Worm (Caenorhabditis elegans): Measurements from ENCODE around the gene clec-130.

clec-130 gene

DNA sequence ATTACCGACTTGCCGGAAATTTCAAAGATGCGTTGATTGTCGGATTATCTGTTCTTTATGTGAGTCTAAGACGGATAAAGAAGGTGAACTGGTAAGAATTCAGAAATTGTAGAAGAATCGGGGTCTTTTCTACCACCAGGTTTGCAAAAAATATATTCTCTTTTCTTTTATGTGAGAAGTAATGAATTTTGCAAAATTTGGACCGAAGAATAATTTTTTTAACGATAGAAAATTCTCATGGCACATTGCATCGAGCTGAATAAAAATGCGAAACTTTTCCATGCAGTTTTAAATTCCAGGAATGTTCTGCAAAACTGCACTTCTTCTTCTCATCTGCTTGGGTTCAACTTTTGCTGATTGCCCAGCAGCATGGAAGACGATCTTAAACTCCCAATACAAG, at the start of gene clec-130:
clec-130 (plus strand) TSS at position 301 of the 400 bp plus-strand sequence.
- TF ChIP-seq lsl-1 (GFP tag; optimal IDR thresholded peaks at IDR 0.05) (no peak), madf-10 (tag; optimal IDR thresholded peaks at IDR 0.05) (no peak), B0035.1 (tag; optimal IDR thresholded peaks at IDR 0.05) (no peak), ama-1 (optimal IDR thresholded peaks at IDR 0.05) (no peak), ama-1 (GFP tag; optimal IDR thresholded peaks at IDR 0.05) (no peak), unc-130 (GFP tag; optimal IDR thresholded peaks at IDR 0.05) (no peak)

DNA sequence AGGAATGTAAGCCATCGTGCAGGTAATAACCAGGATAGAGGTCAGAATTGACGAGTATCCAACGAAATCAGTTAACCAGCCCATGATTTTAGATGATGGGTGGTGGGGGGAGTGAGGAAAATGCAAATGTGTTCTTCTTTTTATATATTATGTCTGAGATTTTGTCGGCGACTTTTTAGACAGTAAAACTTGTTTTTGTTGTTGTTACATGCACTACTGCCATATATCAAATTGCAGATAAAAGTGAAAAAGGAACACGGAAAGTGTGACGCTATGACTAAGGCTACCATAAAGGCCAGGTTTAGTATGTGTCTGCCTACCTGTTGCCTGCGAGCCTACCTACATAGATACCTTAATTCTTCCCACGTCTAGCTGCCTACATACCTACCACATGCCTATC, 49.3 kb upstream of the clec-130 start, which contains the start of gene col-72:
col-72 (minus strand) TSS at position 101 of the 400 bp plus-strand sequence.
- TF ChIP-seq ceh-100 (GFP tag; IDR thresholded peaks at IDR 0.05) = no peak
- TF ChIP-seq K11D2.4 (GFP tag; IDR thresholded peaks at IDR 0.05) = no peak
- no peak for TF ChIP-seq atf-7 (tag; optimal IDR thresholded peaks at IDR 0.05)
- TF ChIP-seq ceh-79 (tag; optimal IDR thresholded peaks at IDR 0.05) = no peak
- TF ChIP-seq ztf-6 (GFP tag; IDR thresholded peaks at IDR 0.05) = no peak
- TF ChIP-seq tbx-9 (tag; optimal IDR thresholded peaks at IDR 0.05; ENCODE audit: borderline replicate concordance) = no peak
- TF ChIP-seq B0336.3 (GFP tag; IDR thresholded peaks at IDR 0.05) = no peak
- no peak for TF ChIP-seq mxl-1 (tag; optimal IDR thresholded peaks at IDR 0.05)
- TF ChIP-seq ceh-91 (GFP tag; IDR thresholded peaks at IDR 0.05) = no peak
- TF ChIP-seq F57A8.1 (GFP tag; optimal IDR thresholded peaks at IDR 0.05) = no peak
- no peak for TF ChIP-seq nhr-90 (tag; optimal IDR thresholded peaks at IDR 0.05)
- no peak for TF ChIP-seq F55B11.4 (tag; optimal IDR thresholded peaks at IDR 0.05; ENCODE audit: borderline replicate concordance, insufficient read depth)
- TF ChIP-seq ztf-25 (GFP tag; IDR thresholded peaks at IDR 0.05) = no peak

DNA sequence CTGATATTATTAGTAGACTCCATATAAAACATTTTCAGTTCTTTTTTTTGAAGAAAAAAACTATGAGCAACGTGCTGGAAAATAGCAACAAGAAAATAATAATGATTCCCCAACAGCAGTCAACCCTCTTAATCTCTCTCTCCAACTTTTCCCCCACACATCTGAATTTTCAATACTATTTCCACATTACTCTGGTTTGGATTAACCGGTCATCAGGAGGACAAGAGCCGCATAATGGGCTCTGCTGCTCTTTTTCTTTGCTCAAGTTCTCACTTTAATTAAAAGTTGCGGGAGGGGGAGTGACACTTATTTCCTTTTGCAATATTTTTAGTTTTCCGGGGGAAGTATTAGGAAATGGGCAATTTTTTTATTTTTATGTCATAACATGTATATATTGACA, 45.9 kb upstream of the clec-130 start:
- no peak for TF ChIP-seq Y56A3A.18 (GFP tag; IDR thresholded peaks at IDR 0.05)
- no peak for TF ChIP-seq K11D2.4 (GFP tag; IDR thresholded peaks at IDR 0.05)
- TF ChIP-seq dox-1 (GFP tag; IDR thresholded peaks at IDR 0.05) = no peak
- no peak for TF ChIP-seq athp-1 (tag; optimal IDR thresholded peaks at IDR 0.05)
- TF ChIP-seq ztf-6 (GFP tag; IDR thresholded peaks at IDR 0.05) = no peak
- no peak for TF ChIP-seq die-1 (tag; optimal IDR thresholded peaks at IDR 0.05)
- no peak for TF ChIP-seq rec-8 (tag; optimal IDR thresholded peaks at IDR 0.05)
- no peak for TF ChIP-seq hlh-26 (GFP tag; conservative IDR thresholded peaks at IDR 0.05)

DNA sequence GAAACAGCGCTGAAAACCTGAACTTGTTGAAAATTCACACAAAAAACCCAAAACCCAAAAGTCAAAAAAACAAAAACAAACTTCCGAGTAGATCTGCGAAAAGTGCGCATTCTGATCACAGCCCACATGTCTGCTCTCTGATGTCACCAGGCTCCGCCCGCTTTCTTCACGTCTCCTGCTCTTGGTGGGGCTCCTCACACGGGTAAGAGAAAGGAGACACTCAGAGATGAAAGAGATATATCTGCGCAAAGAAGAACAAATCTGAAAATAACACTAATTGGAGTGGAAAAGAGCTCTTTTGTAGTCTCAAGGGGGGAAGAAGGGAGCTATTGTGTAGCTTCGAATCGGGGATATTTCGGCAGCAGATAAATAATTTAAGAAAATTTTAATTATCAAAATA, 45.1 kb upstream of the clec-130 start, which contains the start of gene ncs-6:
ncs-6 (minus strand) TSS at position 261 of the 400 bp plus-strand sequence.
- no peak for TF ChIP-seq dpff-1 (tag; optimal IDR thresholded peaks at IDR 0.05)
- TF ChIP-seq cebp-2 (GFP tag; IDR thresholded peaks at IDR 0.05) = 0 out of 2 replicates have a peak, but pooled peaks have one; percentile 53

DNA sequence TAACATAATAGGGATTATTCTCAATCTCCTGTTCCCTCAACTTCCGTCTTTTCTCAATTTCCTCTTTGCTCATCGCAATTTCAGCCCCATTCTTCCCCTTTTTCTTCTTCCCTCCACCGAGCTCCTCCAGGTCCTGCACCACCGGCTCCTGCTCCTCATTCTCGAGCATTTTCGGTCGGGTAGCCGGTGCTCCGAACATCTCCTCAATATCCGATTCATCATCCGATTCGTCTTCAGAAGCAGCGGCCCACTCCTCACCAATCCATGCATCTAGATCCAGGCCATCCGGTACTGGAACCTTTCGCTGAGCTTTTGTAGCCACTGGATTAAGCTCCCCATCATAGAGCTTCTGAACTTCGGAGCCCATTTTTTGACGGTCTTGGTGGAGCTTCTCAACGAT, 33.2 kb upstream of the clec-130 start:
- TF ChIP-seq zfh-2 (GFP tag; conservative IDR thresholded peaks at IDR 0.05) (peak; percentile 69), T26A5.8 (tag; optimal IDR thresholded peaks at IDR 0.05) (no peak), F52B5.7 (tag; optimal IDR thresholded peaks at IDR 0.05) (no peak), B0336.3 (GFP tag; IDR thresholded peaks at IDR 0.05) (no peak), mcd-1 (GFP tag; IDR thresholded peaks at IDR 0.05) (0 out of 2 replicates have a peak, but pooled peaks have one; percentile 18), B0261.1 (tag; optimal IDR thresholded peaks at IDR 0.05) (no peak), egrh-3 (GFP tag; IDR thresholded peaks at IDR 0.05) (peak; percentile 42; the same call in 1 of the 2 replicates), snpc-4 (GFP tag; optimal IDR thresholded peaks at IDR 0.05) (no peak), snpc-4 (tag; optimal IDR thresholded peaks at IDR 0.05) (no peak), rpc-1 (optimal IDR thresholded peaks at IDR 0.05) (no peak), rpc-1 (tag; optimal IDR thresholded peaks at IDR 0.05) (no peak), hlh-12 (tag; optimal IDR thresholded peaks at IDR 0.05) (no peak), mel-28 (tag; optimal IDR thresholded peaks at IDR 0.05; ENCODE audit: borderline replicate concordance) (no peak), hlh-26 (GFP tag; conservative IDR thresholded peaks at IDR 0.05) (no peak)

All from whole organism, young adult.